Worm (Caenorhabditis elegans) whole organism, mixed stage, embryonic: ENCODE data around the gene srxa-2.

Experiments used
- bed-3 ChIP-seq: fragments of 200-800 bp; sonication (Bioruptor generic); optimal IDR thresholded peaks from 3 replicates; lab custom pipeline; 2018; ENCODE audit warnings: mild to moderate bottlenecking, missing genetic modification characterization, moderate library complexity, missing compliant biosample characterization
- blmp-1 ChIP-seq: fragments of 150-350 bp; optimal IDR thresholded peaks from 2 replicates; lab custom pipeline; 2014; ENCODE audit warnings: missing biosample characterization, missing genetic modification characterization
- ceh-39 ChIP-seq: fragments of 150-350 bp; optimal IDR thresholded peaks from 2 replicates; lab custom pipeline; 2014; ENCODE audit warnings: missing biosample characterization, missing genetic modification characterization
- ceh-43 ChIP-seq: fragments of 200-800 bp; sonication (Bioruptor generic); optimal IDR thresholded peaks from 2 replicates; lab custom pipeline; 2018; ENCODE audit warnings: mild to moderate bottlenecking, missing genetic modification characterization, moderate library complexity, missing compliant biosample characterization
- ceh-83 ChIP-seq: fragments of 200-800 bp; sonication (Bioruptor generic); optimal IDR thresholded peaks from 2 replicates; lab custom pipeline; 2018; ENCODE audit warnings: mild to moderate bottlenecking, missing genetic modification characterization, missing compliant biosample characterization
- ces-1 ChIP-seq: fragments of 150-350 bp; optimal IDR thresholded peaks from 2 replicates; lab custom pipeline; 2014; ENCODE audit warnings: missing biosample characterization, missing genetic modification reagents, missing genetic modification characterization
- drap-1 ChIP-seq: fragments of 200-800 bp; sonication (Bioruptor generic); optimal IDR thresholded peaks from 3 replicates; lab custom pipeline; 2018; ENCODE audit warnings: mild to moderate bottlenecking, missing genetic modification characterization, missing compliant biosample characterization
- elt-1 ChIP-seq: sonication (generic microtip); optimal IDR thresholded peaks from 2 replicates; lab custom pipeline; 2017; ENCODE audit warnings: missing genetic modification characterization, mild to moderate bottlenecking, missing compliant biosample characterization, antibody characterized with exemption, moderate library complexity, borderline replicate concordance; ENCODE audit not compliant: insufficient read depth
- elt-3 ChIP-seq: fragments of 150-350 bp; optimal IDR thresholded peaks from 2 replicates; lab custom pipeline; 2014; ENCODE audit warnings: missing biosample characterization, missing genetic modification characterization
- flh-1 ChIP-seq: fragments of 200-800 bp; sonication (Bioruptor generic); optimal IDR thresholded peaks from 2 replicates; lab custom pipeline; 2018; ENCODE audit warnings: mild to moderate bottlenecking, missing genetic modification characterization, moderate library complexity, missing compliant biosample characterization
- ham-2 ChIP-seq: fragments of 200-800 bp; sonication (Bioruptor generic); optimal IDR thresholded peaks from 2 replicates; lab custom pipeline; 2018; ENCODE audit warnings: mild to moderate bottlenecking, missing genetic modification characterization, missing compliant biosample characterization
- hlh-1 ChIP-seq: fragments of 150-350 bp; optimal IDR thresholded peaks from 2 replicates; lab custom pipeline; 2014; ENCODE audit warnings: missing biosample characterization, missing genetic modification reagents, missing genetic modification characterization
- lin-13 ChIP-seq: fragments of 150-350 bp; optimal IDR thresholded peaks from 2 replicates; lab custom pipeline; 2014; ENCODE audit warnings: missing biosample characterization, missing genetic modification characterization
- lin-32 ChIP-seq: fragments of 200-800 bp; sonication (Bioruptor generic); optimal IDR thresholded peaks from 2 replicates; lab custom pipeline; 2018; ENCODE audit warnings: mild to moderate bottlenecking, missing genetic modification characterization, missing compliant biosample characterization
- lsy-2 ChIP-seq: fragments of 150-350 bp; optimal IDR thresholded peaks from 2 replicates; lab custom pipeline; 2014; ENCODE audit warnings: missing biosample characterization, missing genetic modification characterization
- mab-5 ChIP-seq: fragments of 150-350 bp; optimal IDR thresholded peaks from 2 replicates; lab custom pipeline; 2014; ENCODE audit warnings: missing biosample characterization, missing genetic modification characterization
- mep-1 ChIP-seq: fragments of 150-350 bp; optimal IDR thresholded peaks from 2 replicates; lab custom pipeline; 2017; ENCODE audit warnings: missing biosample characterization, missing genetic modification reagents, missing genetic modification characterization, inconsistent platforms
- mls-2 ChIP-seq: sonication (generic microtip); optimal IDR thresholded peaks from 2 replicates; lab custom pipeline; 2016; ENCODE audit warnings: mild to moderate bottlenecking, missing genetic modification characterization, moderate library complexity, missing compliant biosample characterization
- nhr-12 ChIP-seq: fragments of 150-350 bp; optimal IDR thresholded peaks from 2 replicates; lab custom pipeline; 2014; ENCODE audit warnings: missing biosample characterization, missing genetic modification characterization
- nhr-2 ChIP-seq: fragments of 150-350 bp; optimal IDR thresholded peaks from 2 replicates; lab custom pipeline; 2014; ENCODE audit warnings: missing biosample characterization, missing genetic modification characterization
- nhr-237 ChIP-seq: fragments of 150-350 bp; optimal IDR thresholded peaks from 2 replicates; lab custom pipeline; 2014; ENCODE audit warnings: missing biosample characterization, missing genetic modification characterization
- nhr-28 ChIP-seq: fragments of 150-350 bp; optimal IDR thresholded peaks from 2 replicates; lab custom pipeline; 2014; ENCODE audit warnings: missing biosample characterization, missing genetic modification characterization
- nhr-76 ChIP-seq: sonication (generic microtip); optimal IDR thresholded peaks from 2 replicates; lab custom pipeline; 2017; ENCODE audit warnings: missing biosample characterization, missing genetic modification characterization
- sem-2 ChIP-seq: fragments of 200-800 bp; sonication (Bioruptor generic); optimal IDR thresholded peaks from 2 replicates; lab custom pipeline; 2018; ENCODE audit warnings: mild to moderate bottlenecking, missing genetic modification characterization, missing compliant biosample characterization
- snpc-4 ChIP-seq: fragments of 150-350 bp; optimal IDR thresholded peaks from 2 replicates; lab custom pipeline; 2014; ENCODE audit warnings: missing biosample characterization, missing genetic modification characterization
- sptf-1 ChIP-seq: sonication (generic microtip); optimal IDR thresholded peaks from 2 replicates; lab custom pipeline; 2017; ENCODE audit warnings: mild to moderate bottlenecking, missing genetic modification characterization, moderate library complexity, missing compliant biosample characterization
- unc-120 ChIP-seq: sonication (generic microtip); optimal IDR thresholded peaks from 2 replicates; lab custom pipeline; 2017; ENCODE audit warnings: missing genetic modification characterization, missing compliant biosample characterization; ENCODE audit not compliant: poor library complexity, severe bottlenecking
- unc-39 ChIP-seq: fragments of 150-350 bp; optimal IDR thresholded peaks from 2 replicates; lab custom pipeline; 2014; ENCODE audit warnings: missing biosample characterization, missing genetic modification characterization
- unc-62 ChIP-seq: fragments of 150-350 bp; optimal IDR thresholded peaks from 2 replicates; lab custom pipeline; 2014; ENCODE audit warnings: missing biosample characterization, missing genetic modification reagents, missing genetic modification characterization
- zip-8 ChIP-seq: fragments of 150-350 bp; optimal IDR thresholded peaks from 2 replicates; lab custom pipeline; 2014; ENCODE audit warnings: missing biosample characterization, missing genetic modification characterization
- ztf-11 ChIP-seq: fragments of 150-350 bp; optimal IDR thresholded peaks from 2 replicates; lab custom pipeline; 2014; ENCODE audit warnings: missing biosample characterization, missing genetic modification characterization

srxa-2 gene

DNA sequence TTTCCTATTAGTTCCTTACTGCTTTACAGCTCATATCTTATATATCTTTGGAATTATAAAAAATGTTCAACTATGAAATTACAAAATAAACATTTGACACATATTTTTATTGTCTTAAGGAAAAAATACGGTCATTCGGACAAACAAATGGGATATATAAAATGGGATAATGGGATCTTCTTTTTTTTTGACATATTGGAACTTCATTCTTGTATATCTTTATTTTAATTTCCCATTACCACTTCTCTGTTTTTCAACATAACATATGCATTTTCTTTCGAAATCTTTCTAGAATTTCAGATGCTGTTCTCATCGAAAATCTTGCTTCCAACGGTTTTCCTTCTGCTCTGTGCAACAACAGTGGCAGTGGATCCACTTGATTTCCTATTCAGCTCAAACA lies 38.4 kb upstream of the srxa-2 start, which contains the start of gene C10C5.7:
Gene C10C5.7, plus strand, starts transcription at position 301 of the 400 bp plus-strand sequence.
- TF ChIP-seq unc-62 (GFP tag; lab: Kevin White, UChicago) = no peak

DNA sequence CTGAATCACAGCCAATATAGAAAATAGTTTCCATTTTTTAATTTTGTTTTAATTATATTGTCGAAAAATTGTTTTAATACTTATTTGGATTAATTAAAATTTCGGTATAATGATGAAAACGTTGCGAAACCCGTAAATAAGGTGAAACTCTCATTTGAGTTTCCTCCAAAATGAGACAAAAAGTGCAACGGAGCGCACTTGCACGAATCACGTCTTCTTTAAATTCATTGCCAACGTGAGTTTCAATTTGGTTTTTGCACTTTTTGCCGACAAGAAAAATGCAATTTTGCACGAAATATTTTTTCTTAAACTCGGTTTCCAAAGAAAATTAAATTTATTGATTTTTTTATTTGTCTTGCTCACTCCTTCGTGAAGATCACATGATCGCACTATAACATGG lies 37.2 kb upstream of the srxa-2 start, which contains the start of gene daf-15:
Gene daf-15, plus strand, starts transcription at position 171 of the 400 bp plus-strand sequence.
- TF ChIP-seq unc-120 (tag; lab: Kevin White, UChicago) = no peak
- peak; percentile 14 for TF ChIP-seq lsy-2 (tag; lab: Kevin White, UChicago)
- TF ChIP-seq sem-2 (GFP tag; lab: Kevin White, UChicago) = no peak
- TF ChIP-seq mep-1 (tag; lab: Kevin White, UChicago) = peak; percentile 0
- no peak for TF ChIP-seq ceh-43 (GFP tag; lab: Kevin White, UChicago)

ce11 chrIV:9396118-9396517 lies 27.1 kb upstream of the srxa-2 start, which contains the start of gene col-121:
TSS of gene col-121 (minus strand) at chrIV:9396218.
- no peak for TF ChIP-seq sem-2 (GFP tag; lab: Kevin White, UChicago)
- peak; percentile 37 for TF ChIP-seq elt-3 (tag; lab: Kevin White, UChicago)
- peak; percentile 87 for TF ChIP-seq elt-1 (tag; lab: Kevin White, UChicago)
- no peak for TF ChIP-seq zip-8 (tag; lab: Kevin White, UChicago)
- no peak for TF ChIP-seq unc-62 (GFP tag; lab: Kevin White, UChicago)
- no peak for TF ChIP-seq drap-1 (GFP tag; lab: Kevin White, UChicago)
- no peak for TF ChIP-seq ztf-11
- TF ChIP-seq blmp-1 (tag; lab: Kevin White, UChicago) = no peak
- TF ChIP-seq mls-2 (tag; lab: Kevin White, UChicago) = no peak
- no peak for TF ChIP-seq nhr-28 (tag; lab: Kevin White, UChicago)
- TF ChIP-seq nhr-12 = no peak
- no peak for TF ChIP-seq mab-5 (tag; lab: Kevin White, UChicago)
- no peak for TF ChIP-seq mep-1 (tag; lab: Kevin White, UChicago)
- no peak for TF ChIP-seq hlh-1 (tag; lab: Kevin White, UChicago)
- TF ChIP-seq nhr-76 = no peak

- TF ChIP-seq lsy-2 (tag; lab: Kevin White, UChicago) (no peak), unc-39 (tag; lab: Kevin White, UChicago) (no peak), ham-2 (GFP tag; lab: Kevin White, UChicago) (no peak), unc-120 (tag; lab: Kevin White, UChicago) (no peak), ztf-11 (no peak), flh-1 (no peak), ceh-83 (GFP tag; lab: Kevin White, UChicago) (no peak), lin-13 (tag; lab: Kevin White, UChicago) (no peak), unc-62 (GFP tag; lab: Kevin White, UChicago) (no peak), sptf-1 (no peak), elt-3 (tag; lab: Kevin White, UChicago) (no peak), ces-1 (no peak), nhr-237 (tag; lab: Kevin White, UChicago) (no peak), bed-3 (GFP tag; lab: Kevin White, UChicago) (no peak)
Measured at ce11 chrIV:9397278-9397677, 25.9 kb upstream of the srxa-2 start, which contains the start of gene F56D5.3. TSS of gene F56D5.3 (plus strand) at chrIV:9397578.

ce11 chrIV:9398512-9398911 lies 24.7 kb upstream of the srxa-2 start, which contains the start of gene F56D5.2:
TSS of gene F56D5.2 (minus strand) at chrIV:9398612.
- TF ChIP-seq lin-32 (GFP tag; lab: Kevin White, UChicago) = no peak
- TF ChIP-seq nhr-237 (tag; lab: Kevin White, UChicago) = no peak
- TF ChIP-seq nhr-2 = no peak
- no peak for TF ChIP-seq zip-8 (tag; lab: Kevin White, UChicago)
- no peak for TF ChIP-seq unc-62 (GFP tag; lab: Kevin White, UChicago)
- TF ChIP-seq ceh-39 (tag; lab: Kevin White, UChicago) = no peak
- TF ChIP-seq ztf-11 = no peak
- no peak for TF ChIP-seq hlh-1 (tag; lab: Kevin White, UChicago)
- TF ChIP-seq mls-2 (tag; lab: Kevin White, UChicago) = no peak
- TF ChIP-seq elt-1 (tag; lab: Kevin White, UChicago) = no peak
- TF ChIP-seq nhr-76 = no peak
- TF ChIP-seq snpc-4 = no peak
- TF ChIP-seq unc-120 (tag; lab: Kevin White, UChicago) = no peak
